Fruit fly (Drosophila melanogaster): ENCODE measurements around the gene LanA.

LanA gene

DNA sequence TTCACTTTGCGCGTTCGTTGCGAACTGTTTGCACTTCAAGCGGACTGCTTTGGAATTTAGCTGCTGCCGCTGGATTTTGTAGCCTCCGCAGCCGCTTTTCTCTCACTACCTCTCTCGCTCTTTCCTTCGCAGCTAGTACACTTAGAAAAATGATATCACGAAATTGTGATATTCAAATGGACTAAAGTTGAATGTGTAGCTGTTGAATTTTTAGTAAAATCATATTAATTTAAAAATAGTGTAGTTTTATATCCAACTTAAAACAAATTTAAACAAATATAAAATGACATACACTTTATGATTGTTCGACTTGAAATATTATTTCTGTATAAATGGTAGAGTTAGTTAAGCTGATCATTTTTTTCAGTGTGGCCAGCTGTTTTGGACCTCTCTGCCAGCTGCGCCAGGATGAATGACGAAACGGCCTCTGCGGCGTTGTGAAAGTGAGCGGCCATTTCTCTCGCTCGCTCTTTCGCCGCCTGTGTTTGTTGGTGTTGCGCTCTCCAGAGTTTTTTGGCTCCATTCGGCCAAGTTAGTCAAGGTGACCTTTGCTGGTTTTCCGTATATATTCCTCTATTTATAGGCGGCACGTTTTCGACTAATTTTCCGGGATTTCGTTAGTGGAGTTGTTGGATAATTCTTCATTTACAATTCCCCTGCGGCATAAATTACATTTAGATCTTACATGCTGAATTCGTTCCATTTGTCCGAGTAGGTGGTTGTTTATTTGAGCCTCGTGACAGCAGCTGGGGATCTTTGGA is 45.0 kb upstream of the LanA start, which contains the start of gene Ldh (continued):
- TF ChIP-seq grau (tag; optimal IDR thresholded peaks at IDR 0.05) (peak; percentile 97), CG11504 (tag; optimal IDR thresholded peaks at IDR 0.05) (peak; percentile 95), NC2β (GFP tag; optimal IDR thresholded peaks at IDR 0.05) (peak; percentile 89), CG7745 (tag; optimal IDR thresholded peaks at IDR 0.05) (no peak), CG34224 (GFP tag; IDR thresholded peaks at IDR 0.05; ENCODE audit: partially characterized antibody) (no peak), Ptx1 (GFP tag; IDR thresholded peaks at IDR 0.05) (peak; percentile 93), Ssrp (tag; optimal IDR thresholded peaks at IDR 0.05) (peak; percentile 97), danr (GFP tag; IDR thresholded peaks at IDR 0.05) (peak; percentile 81), Xbp1 (GFP tag; optimal IDR thresholded peaks at IDR 0.05) (peak; percentile 95), TFAM (GFP tag; optimal IDR thresholded peaks at IDR 0.05) (peak; percentile 72), CkIIα-i1 (GFP tag; IDR thresholded peaks at IDR 0.05) (no peak), Bdp1 (GFP tag; optimal IDR thresholded peaks at IDR 0.05) (peak; percentile 80), CG30403 (GFP tag; optimal IDR thresholded peaks at IDR 0.05) (peak; percentile 97), Hsf (GFP tag; optimal IDR thresholded peaks at IDR 0.05) (peak; percentile 94), CG15269 (tag; optimal IDR thresholded peaks at IDR 0.05) (peak; percentile 97), CG31388 (GFP tag; optimal IDR thresholded peaks at IDR 0.05) (peak; percentile 85), vvl (GFP tag; IDR thresholded peaks at IDR 0.05) (peak; percentile 97), mirr (GFP tag; optimal IDR thresholded peaks at IDR 0.05) (peak; percentile 63), tup (GFP tag; optimal IDR thresholded peaks at IDR 0.05) (peak; percentile 77), CG7556 (GFP tag; optimal IDR thresholded peaks at IDR 0.05) (peak; percentile 98), CG32772 (GFP tag; IDR thresholded peaks at IDR 0.05) (peak; percentile 89), luna (GFP tag; optimal IDR thresholded peaks at IDR 0.05) (peak; percentile 44), disco-r (GFP tag; optimal IDR thresholded peaks at IDR 0.05) (peak; percentile 72), sisA (GFP tag; IDR thresholded peaks at IDR 0.05) (peak; percentile 85), caup (GFP tag; optimal IDR thresholded peaks at IDR 0.05; ENCODE audit: severe bottlenecking) (peak; percentile 94), trem (tag; optimal IDR thresholded peaks at IDR 0.05) (peak; percentile 95), slbo (GFP tag; IDR thresholded peaks at IDR 0.05) (peak; percentile 92), grn (GFP tag; optimal IDR thresholded peaks at IDR 0.05) (peak; percentile 67), CG13424 (tag; optimal IDR thresholded peaks at IDR 0.05) (peak; percentile 98), dmrt99B (tag; optimal IDR thresholded peaks at IDR 0.05) (peak; percentile 97), Sry-β (GFP tag; optimal IDR thresholded peaks at IDR 0.05) (peak; percentile 56), nom (GFP tag; optimal IDR thresholded peaks at IDR 0.05) (peak; percentile 70), dm (GFP tag; optimal IDR thresholded peaks at IDR 0.05) (peak; percentile 55), Atf3 (GFP tag; optimal IDR thresholded peaks at IDR 0.05) (peak; percentile 74), CG1024 (GFP tag; IDR thresholded peaks at IDR 0.05) (peak; percentile 74), eyg (GFP tag; optimal IDR thresholded peaks at IDR 0.05) (peak; percentile 54), NFAT (GFP tag; IDR thresholded peaks at IDR 0.05) (peak; percentile 68; the same call in 1 of the 2 replicates), CG12236 (GFP tag; optimal IDR thresholded peaks at IDR 0.05) (peak; percentile 59), en (GFP tag; optimal IDR thresholded peaks at IDR 0.05) (no peak), CG3847 (GFP tag; IDR thresholded peaks at IDR 0.05) (peak; percentile 94), B-H1 (GFP tag; IDR thresholded peaks at IDR 0.05) (peak; percentile 86), Atf6 (GFP tag; IDR thresholded peaks at IDR 0.05) (peak; percentile 95), Fer2 (tag; optimal IDR thresholded peaks at IDR 0.05) (peak; percentile 94), Antp (GFP tag; optimal IDR thresholded peaks at IDR 0.05) (peak; percentile 16), bigmax (GFP tag; optimal IDR thresholded peaks at IDR 0.05) (no peak), CG2875 (GFP tag; optimal IDR thresholded peaks at IDR 0.05) (peak; percentile 95), row (GFP tag; IDR thresholded peaks at IDR 0.05) (peak; percentile 95), CG3407 (GFP tag; optimal IDR thresholded peaks at IDR 0.05) (peak; percentile 90), CG4707 (GFP tag; optimal IDR thresholded peaks at IDR 0.05) (peak; percentile 90), maf-S (GFP tag; optimal IDR thresholded peaks at IDR 0.05) (peak; percentile 55)
